Worm (Caenorhabditis elegans) whole organism, late embryonic: Measurements from ENCODE around the gene fdgt-2.

Source experiments
- C38D4.7 ChIP-seq: fragments of 200-800 bp; sonication (Bioruptor generic); optimal IDR thresholded peaks from 2 replicates; lab custom pipeline; 2018; ENCODE audit warnings: mild to moderate bottlenecking, missing genetic modification characterization, moderate library complexity, missing compliant biosample characterization
- ama-1 ChIP-seq: fragments of 150-350 bp; optimal IDR thresholded peaks from 2 replicates; lab custom pipeline; 2014
- ceh-30 ChIP-seq: fragments of 150-350 bp; optimal IDR thresholded peaks from 2 replicates; lab custom pipeline; 2014; ENCODE audit warnings: missing biosample characterization, missing genetic modification characterization
- dve-1 ChIP-seq: sonication (generic microtip); optimal IDR thresholded peaks from 2 replicates; lab custom pipeline; 2017; ENCODE audit warnings: antibody characterized with exemption, mild to moderate bottlenecking, missing genetic modification characterization, missing compliant biosample characterization
- elt-2 ChIP-seq: sonication (generic microtip); optimal IDR thresholded peaks from 2 replicates; lab custom pipeline; 2016; ENCODE audit warnings: missing genetic modification reagents, missing genetic modification characterization, missing compliant biosample characterization
- hlh-30 ChIP-seq: sonication (generic microtip); optimal IDR thresholded peaks from 2 replicates; lab custom pipeline; 2017; ENCODE audit warnings: antibody characterized with exemption, missing genetic modification characterization, missing compliant biosample characterization; ENCODE audit not compliant: insufficient read depth
- lim-6 ChIP-seq: sonication (generic microtip); optimal IDR thresholded peaks from 2 replicates; lab custom pipeline; 2016; ENCODE audit warnings: missing genetic modification characterization, missing compliant biosample characterization
- nfya-1 ChIP-seq: sonication (generic microtip); optimal IDR thresholded peaks from 2 replicates; lab custom pipeline; 2017; ENCODE audit warnings: missing genetic modification characterization, mild to moderate bottlenecking, missing compliant biosample characterization, antibody characterized with exemption, moderate library complexity
- nhr-11 ChIP-seq: fragments of 150-350 bp; optimal IDR thresholded peaks from 2 replicates; lab custom pipeline; 2014; ENCODE audit warnings: missing biosample characterization, missing genetic modification characterization
- nhr-232 ChIP-seq: sonication (generic microtip); optimal IDR thresholded peaks from 2 replicates; lab custom pipeline; 2016; ENCODE audit warnings: missing genetic modification characterization, missing compliant biosample characterization
- pha-4 ChIP-seq: fragments of 150-350 bp; optimal IDR thresholded peaks from 2 replicates; lab custom pipeline; 2018; ENCODE audit warnings: missing biosample characterization, missing genetic modification reagents, missing genetic modification characterization
- syd-9 ChIP-seq: sonication (generic microtip); optimal IDR thresholded peaks from 2 replicates; lab custom pipeline; 2016; ENCODE audit warnings: mild to moderate bottlenecking, missing genetic modification characterization, moderate library complexity, missing compliant biosample characterization
- unc-3 ChIP-seq, 2 experiments: fragments of 200-800 bp in 1 of 2; sonication (Bioruptor generic) in 1 of 2; sonication (generic microtip) in 1 of 2; conservative IDR thresholded peaks in 1 of 2; optimal IDR thresholded peaks in 1 of 2; 2 replicates each; pipeline versions ENCODE4 v1.3.6 to Lab custom; 2016 to 2022; ENCODE audit warnings: missing compliant biosample characterization in 2 of 2, missing genetic modification characterization in 2 of 2, missing genetic modification reagents in 1 of 2

- TF ChIP-seq unc-3 (GFP tag; conservative IDR thresholded peaks at IDR 0.05; lab: Robert Waterston, UW) = no peak
- TF ChIP-seq unc-3 (tag; optimal IDR thresholded peaks at IDR 0.05; lab: Kevin White, UChicago) = no peak
- TF ChIP-seq nfya-1 (tag; lab: Kevin White, UChicago) = no peak
- no peak for TF ChIP-seq dve-1 (tag; lab: Kevin White, UChicago)
- no peak for TF ChIP-seq syd-9 (tag; lab: Kevin White, UChicago)
- no peak for TF ChIP-seq elt-2 (tag; lab: Kevin White, UChicago)
- no peak for TF ChIP-seq hlh-30
- TF ChIP-seq ceh-30 = no peak
- TF ChIP-seq C38D4.7 (GFP tag; lab: Kevin White, UChicago) = no peak
- TF ChIP-seq nhr-232 (tag; lab: Kevin White, UChicago) = no peak
- TF ChIP-seq nhr-11 (tag; lab: Kevin White, UChicago) = no peak
- TF ChIP-seq pha-4 (tag; lab: Kevin White, UChicago) = no peak
- TF ChIP-seq ama-1 (lab: Kevin White, UChicago) = no peak
- no peak for TF ChIP-seq lim-6 (tag; lab: Kevin White, UChicago)
These were observed 12.1 kb upstream of the fdgt-2 start, which contains the start of gene ubc-24 for ce11 chrII:8405303-8405702.
